Worm (Caenorhabditis elegans) whole organism, young adult: Measurements from ENCODE around the gene mcm-2.
A peak's percentile ranks its signal among the peaks of the same experiment; 100 is the strongest.

Experiments
- B0019.2 ChIP-seq: fragments of 200-800 bp; sonication (Bioruptor generic); conservative IDR thresholded peaks from 2 replicates; pipeline ENCODE4 v1.3.6; 2022; ENCODE audit warnings: missing genetic modification reagents, missing genetic modification characterization, missing compliant biosample characterization
- C06A6.2 ChIP-seq: fragments of 200-800 bp; sonication (Bioruptor generic); conservative IDR thresholded peaks from 2 replicates; pipeline ENCODE4 v1.3.6; 2022; ENCODE audit warnings: missing genetic modification characterization, missing compliant biosample characterization
- D2030.7 ChIP-seq: fragments of 200-800 bp; sonication (Bioruptor generic); IDR thresholded peaks from 2 replicates; pipeline ENCODE4 v1.3.6; 2022; ENCODE audit warnings: missing genetic modification reagents, missing genetic modification characterization, missing compliant biosample characterization
- K12H6.12 ChIP-seq: fragments of 200-800 bp; sonication (Bioruptor generic); optimal IDR thresholded peaks from 2 replicates; lab custom pipeline; 2018; ENCODE audit warnings: mild to moderate bottlenecking, missing genetic modification characterization, missing compliant biosample characterization
- Y53F4B.3 ChIP-seq: fragments of 200-800 bp; sonication (Bioruptor generic); IDR thresholded peaks from 2 replicates; pipeline ENCODE4 v1.3.6; 2022; ENCODE audit warnings: missing genetic modification reagents, missing genetic modification characterization, missing compliant biosample characterization
- Y53G8AR.9 ChIP-seq: fragments of 200-800 bp; sonication (Bioruptor generic); conservative IDR thresholded peaks from 2 replicates; pipeline ENCODE4 v1.3.6; 2022; ENCODE audit warnings: missing genetic modification reagents, missing genetic modification characterization, missing compliant biosample characterization
- Y56A3A.18 ChIP-seq: fragments of 200-800 bp; sonication (Bioruptor generic); IDR thresholded peaks from 2 replicates; pipeline ENCODE4 v1.3.6; 2022; ENCODE audit warnings: missing genetic modification reagents, missing genetic modification characterization, missing compliant biosample characterization
- Y79H2A.3 ChIP-seq: fragments of 200-800 bp; sonication (Bioruptor generic); conservative IDR thresholded peaks from 2 replicates; pipeline ENCODE4 v1.3.6; 2022; ENCODE audit warnings: missing genetic modification reagents, missing genetic modification characterization, missing compliant biosample characterization
- akir-1 ChIP-seq: fragments of 200-800 bp; sonication (Bioruptor generic); optimal IDR thresholded peaks from 2 replicates; lab custom pipeline; 2018; ENCODE audit warnings: mild to moderate bottlenecking, missing genetic modification characterization, moderate library complexity, missing compliant biosample characterization
- attf-3 ChIP-seq: fragments of 200-800 bp; sonication (Bioruptor generic); conservative IDR thresholded peaks from 2 replicates; pipeline ENCODE4 v1.3.6; 2022; ENCODE audit warnings: missing genetic modification reagents, missing genetic modification characterization, missing compliant biosample characterization
- attf-5 ChIP-seq: fragments of 200-800 bp; sonication (Bioruptor generic); optimal IDR thresholded peaks from 2 replicates; lab custom pipeline; 2018; ENCODE audit warnings: mild to moderate bottlenecking, missing genetic modification characterization, missing compliant biosample characterization
- attf-6 ChIP-seq: fragments of 200-800 bp; sonication (Bioruptor generic); IDR thresholded peaks from 2 replicates; pipeline ENCODE4 v1.3.6; 2022; ENCODE audit warnings: missing genetic modification reagents, missing genetic modification characterization, missing compliant biosample characterization
- bed-2 ChIP-seq: fragments of 200-800 bp; sonication (Bioruptor generic); IDR thresholded peaks from 2 replicates; pipeline ENCODE4 v1.3.6; 2022; ENCODE audit warnings: missing genetic modification reagents, missing genetic modification characterization, missing compliant biosample characterization
- ccch-3 ChIP-seq: fragments of 200-800 bp; sonication (Bioruptor generic); optimal IDR thresholded peaks from 2 replicates; lab custom pipeline; 2018; ENCODE audit warnings: mild to moderate bottlenecking, missing genetic modification characterization, missing compliant biosample characterization
- cebp-1 ChIP-seq, 2 experiments: fragments of 200-800 bp in 1 of 2; sonication (Bioruptor generic) in 1 of 2; sonication (generic microtip) in 1 of 2; IDR thresholded peaks in 1 of 2; optimal IDR thresholded peaks in 1 of 2; 2 replicates each; pipeline versions ENCODE4 v1.3.6 to Lab custom; 2017 to 2022; ENCODE audit warnings: missing compliant biosample characterization in 2 of 2, missing genetic modification characterization in 2 of 2, mild to moderate bottlenecking in 1 of 2, missing genetic modification reagents in 1 of 2, moderate library complexity in 1 of 2
- cebp-2 ChIP-seq: fragments of 200-800 bp; sonication (Bioruptor generic); IDR thresholded peaks from 2 replicates; pipeline ENCODE4 v1.3.6; 2022; ENCODE audit warnings: missing genetic modification characterization, missing compliant biosample characterization
- ceh-58 ChIP-seq: fragments of 200-800 bp; sonication (Bioruptor generic); IDR thresholded peaks from 2 replicates; pipeline ENCODE4 v1.3.6; 2022; ENCODE audit warnings: missing genetic modification characterization, missing compliant biosample characterization
- dpff-1 ChIP-seq: sonication (generic microtip); optimal IDR thresholded peaks from 2 replicates; lab custom pipeline; 2017; ENCODE audit warnings: mild to moderate bottlenecking, missing genetic modification characterization, missing compliant biosample characterization
- dpl-1 ChIP-seq: fragments of 150-350 bp; optimal IDR thresholded peaks from 2 replicates; lab custom pipeline; 2014; ENCODE audit warnings: missing biosample characterization, missing genetic modification reagents, missing genetic modification characterization
- efl-1 ChIP-seq: fragments of 150-350 bp; optimal IDR thresholded peaks from 2 replicates; lab custom pipeline; 2014; ENCODE audit warnings: missing biosample characterization, missing genetic modification reagents, missing genetic modification characterization
- egrh-3 ChIP-seq: fragments of 200-800 bp; sonication (Bioruptor generic); IDR thresholded peaks from 2 replicates; pipeline ENCODE4 v1.3.6; 2022; ENCODE audit warnings: missing genetic modification reagents, missing genetic modification characterization, missing compliant biosample characterization
- ekl-4 ChIP-seq: fragments of 200-800 bp; sonication (Bioruptor generic); IDR thresholded peaks from 2 replicates; pipeline ENCODE4 v1.3.6; 2022; ENCODE audit warnings: missing genetic modification reagents, missing genetic modification characterization, missing compliant biosample characterization
- gei-17 ChIP-seq: fragments of 200-800 bp; sonication (Bioruptor generic); optimal IDR thresholded peaks from 2 replicates; lab custom pipeline; 2018; ENCODE audit warnings: mild to moderate bottlenecking, missing genetic modification characterization, missing compliant biosample characterization
- hlh-26 ChIP-seq: fragments of 200-800 bp; sonication (Bioruptor generic); conservative IDR thresholded peaks from 2 replicates; pipeline ENCODE4 v1.3.6; 2022; ENCODE audit warnings: missing genetic modification reagents, missing genetic modification characterization, missing compliant biosample characterization
- hrde-1 ChIP-seq: sonication (generic microtip); optimal IDR thresholded peaks from 2 replicates; lab custom pipeline; 2016; ENCODE audit warnings: missing genetic modification characterization, mild to moderate bottlenecking, missing compliant biosample characterization, moderate library complexity, missing genotype, missing genetic modification reagents, borderline replicate concordance
- lag-1 ChIP-seq: fragments of 200-800 bp; sonication (Bioruptor generic); IDR thresholded peaks from 2 replicates; pipeline ENCODE4 v1.3.6; 2022; ENCODE audit warnings: missing genetic modification reagents, missing genetic modification characterization, missing compliant biosample characterization
- lin-35 ChIP-seq, 3 experiments: fragments of 150-350 bp in 2 of 3; sonication (generic microtip) in 1 of 3; optimal IDR thresholded peaks; 2 replicates each; lab custom pipeline; 2014 to 2018; ENCODE audit warnings: missing biosample characterization in 3 of 3, missing genetic modification characterization in 3 of 3, missing genetic modification reagents in 3 of 3
- lin-40 ChIP-seq: sonication (generic microtip); optimal IDR thresholded peaks from 2 replicates; lab custom pipeline; 2016; ENCODE audit warnings: missing genetic modification characterization, mild to moderate bottlenecking, missing compliant biosample characterization, missing genotype, missing genetic modification reagents
- lin-54 ChIP-seq: fragments of 200-800 bp; sonication (Bioruptor generic); optimal IDR thresholded peaks from 2 replicates; lab custom pipeline; 2018; ENCODE audit warnings: mild to moderate bottlenecking, missing genetic modification characterization, missing compliant biosample characterization
- lir-1 ChIP-seq: fragments of 200-800 bp; sonication (Bioruptor generic); conservative IDR thresholded peaks from 2 replicates; pipeline ENCODE4 v1.3.6; 2022; ENCODE audit warnings: missing genetic modification reagents, missing genetic modification characterization, missing compliant biosample characterization
- lsl-1 ChIP-seq: fragments of 200-800 bp; sonication (Bioruptor generic); optimal IDR thresholded peaks from 2 replicates; lab custom pipeline; 2018; ENCODE audit warnings: mild to moderate bottlenecking, missing genetic modification characterization, moderate library complexity, missing compliant biosample characterization
- madf-10 ChIP-seq: sonication (generic microtip); optimal IDR thresholded peaks from 2 replicates; lab custom pipeline; 2016; ENCODE audit warnings: mild to moderate bottlenecking, missing genetic modification characterization, missing compliant biosample characterization
- madf-3 ChIP-seq: fragments of 200-800 bp; sonication (Bioruptor generic); IDR thresholded peaks from 2 replicates; pipeline ENCODE4 v1.3.6; 2022; ENCODE audit warnings: missing genetic modification reagents, missing genetic modification characterization, missing compliant biosample characterization
- madf-6 ChIP-seq: fragments of 200-800 bp; sonication (Bioruptor generic); IDR thresholded peaks from 2 replicates; pipeline ENCODE4 v1.3.6; 2022; ENCODE audit warnings: missing genetic modification reagents, missing genetic modification characterization, missing compliant biosample characterization
- mel-28 ChIP-seq: sonication (generic microtip); optimal IDR thresholded peaks from 2 replicates; lab custom pipeline; 2016; ENCODE audit warnings: borderline replicate concordance, mild to moderate bottlenecking, missing genetic modification characterization, missing compliant biosample characterization
- nfya-2 ChIP-seq: fragments of 200-800 bp; sonication (Bioruptor generic); IDR thresholded peaks from 2 replicates; pipeline ENCODE4 v1.3.6; 2022; ENCODE audit warnings: missing genetic modification reagents, missing genetic modification characterization, missing compliant biosample characterization
- nfyb-1 ChIP-seq: fragments of 200-800 bp; sonication (Bioruptor generic); IDR thresholded peaks from 2 replicates; pipeline ENCODE4 v1.3.6; 2022; ENCODE audit warnings: missing genetic modification reagents, missing genetic modification characterization, missing compliant biosample characterization
- nhr-27 ChIP-seq: fragments of 200-800 bp; sonication (Bioruptor generic); optimal IDR thresholded peaks from 2 replicates; lab custom pipeline; 2018; ENCODE audit warnings: mild to moderate bottlenecking, missing genetic modification characterization, moderate library complexity, missing compliant biosample characterization
- pbrm-1 ChIP-seq: fragments of 200-800 bp; sonication (Bioruptor generic); IDR thresholded peaks from 2 replicates; pipeline ENCODE4 v1.3.6; 2022; ENCODE audit warnings: missing genetic modification reagents, missing genetic modification characterization, missing compliant biosample characterization
- rcor-1 ChIP-seq: fragments of 200-800 bp; sonication (Bioruptor generic); IDR thresholded peaks from 2 replicates; pipeline ENCODE4 v1.3.6; 2022; ENCODE audit warnings: missing genetic modification reagents, missing genetic modification characterization, missing compliant biosample characterization
- sdz-38 ChIP-seq: sonication (generic microtip); optimal IDR thresholded peaks from 2 replicates; lab custom pipeline; 2016; ENCODE audit warnings: missing genotype, missing genetic modification characterization, missing compliant biosample characterization
- snpc-1.1 ChIP-seq: sonication (generic microtip); optimal IDR thresholded peaks from 2 replicates; lab custom pipeline; 2017; ENCODE audit warnings: missing genetic modification characterization, mild to moderate bottlenecking, missing compliant biosample characterization, antibody characterized with exemption, moderate library complexity, missing genotype, missing genetic modification reagents; ENCODE audit not compliant: insufficient read depth
- somi-1 ChIP-seq: fragments of 200-800 bp; sonication (Bioruptor generic); optimal IDR thresholded peaks from 2 replicates; lab custom pipeline; 2018; ENCODE audit warnings: mild to moderate bottlenecking, missing genetic modification characterization, missing compliant biosample characterization
- unc-62 ChIP-seq: fragments of 150-350 bp; optimal IDR thresholded peaks from 2 replicates; lab custom pipeline; 2014; ENCODE audit warnings: missing biosample characterization, missing genetic modification reagents, missing genetic modification characterization
- zfh-2 ChIP-seq: fragments of 200-800 bp; sonication (Bioruptor generic); conservative IDR thresholded peaks from 2 replicates; pipeline ENCODE4 v1.3.6; 2022; ENCODE audit warnings: missing genetic modification reagents, missing genetic modification characterization, missing compliant biosample characterization
- ztf-28 ChIP-seq: fragments of 200-800 bp; sonication (Bioruptor generic); IDR thresholded peaks from 2 replicates; pipeline ENCODE4 v1.3.6; 2022; ENCODE audit warnings: missing genetic modification reagents, missing genetic modification characterization, missing compliant biosample characterization

mcm-2 gene

ce11 chrII:11968275-11968674, 38.1 kb downstream of the mcm-2 start, which contains the start of gene mex-1 (continued):
- no peak for TF ChIP-seq mel-28
- TF ChIP-seq snpc-1.1 (tag; lab: Kevin White, UChicago) = peak; percentile 72
- no peak for TF ChIP-seq ccch-3 (GFP tag; lab: Kevin White, UChicago)
- peak; percentile 87 for TF ChIP-seq pbrm-1 (GFP tag; lab: Robert Waterston, UW)
- TF ChIP-seq ekl-4 (GFP tag; lab: Robert Waterston, UW) = peak; percentile 91
- TF ChIP-seq cebp-1 (GFP tag; IDR thresholded peaks at IDR 0.05; lab: Robert Waterston, UW) = no peak
- TF ChIP-seq cebp-1 (tag; optimal IDR thresholded peaks at IDR 0.05; lab: Kevin White, UChicago) = no peak
- TF ChIP-seq nfyb-1 (GFP tag; lab: Robert Waterston, UW) = peak; percentile 85; the same call in 1 of the 2 replicates
- TF ChIP-seq egrh-3 (GFP tag; lab: Robert Waterston, UW) = no peak
- peak; percentile 78; the same call in 1 of the 2 replicates for TF ChIP-seq Y53G8AR.9 (GFP tag; lab: Robert Waterston, UW)
- TF ChIP-seq unc-62 (GFP tag; lab: Kevin White, UChicago) = no peak
- no peak for TF ChIP-seq K12H6.12 (tag; lab: Kevin White, UChicago)
- TF ChIP-seq dpl-1 (GFP tag; lab: Kevin White, UChicago) = peak; percentile 97
- peak; percentile 98 for TF ChIP-seq D2030.7 (GFP tag; lab: Robert Waterston, UW)
- TF ChIP-seq lin-35 (GFP tag; optimal IDR thresholded peaks at IDR 0.05; lab: Kevin White, UChicago) = peak in 2 of 3 experiments; percentile 19 to 81
- peak; percentile 78 for TF ChIP-seq Y79H2A.3 (GFP tag; lab: Robert Waterston, UW)
- TF ChIP-seq madf-3 (GFP tag; lab: Robert Waterston, UW) = peak; percentile 99
- TF ChIP-seq madf-6 (GFP tag; lab: Robert Waterston, UW) = peak; percentile 100
- TF ChIP-seq Y53F4B.3 (GFP tag; lab: Robert Waterston, UW) = 0 out of 2 replicates have a peak, but pooled peaks have one; percentile 31
- no peak for TF ChIP-seq hlh-26 (GFP tag; lab: Robert Waterston, UW)
- peak; percentile 92 for TF ChIP-seq rcor-1
- peak; percentile 78 for TF ChIP-seq attf-6 (GFP tag; lab: Robert Waterston, UW)
- 0 out of 2 replicates have a peak, but pooled peaks have one; percentile 73 for TF ChIP-seq nfya-2 (GFP tag; lab: Robert Waterston, UW)
- TF ChIP-seq gei-17 = no peak
- TF ChIP-seq lin-54 = peak; percentile 92
- no peak for TF ChIP-seq madf-10
- TF ChIP-seq lir-1 (GFP tag; lab: Robert Waterston, UW) = peak; percentile 66; the same call in 1 of the 2 replicates
- TF ChIP-seq akir-1 = no peak
- peak; percentile 76 for TF ChIP-seq attf-3 (GFP tag; lab: Robert Waterston, UW)
- TF ChIP-seq ztf-28 (GFP tag; lab: Robert Waterston, UW) = peak; percentile 92

ce11 chrII:11967507-11968127, 38.8 kb downstream of the mcm-2 start, which contains the start of gene W03C9.5:
W03C9.5 (minus strand) TSS chrII:11967544.
- TF ChIP-seq cebp-2 (GFP tag; lab: Robert Waterston, UW) (no peak), zfh-2 (GFP tag; lab: Robert Waterston, UW) (peak; percentile 94), bed-2 (GFP tag; lab: Robert Waterston, UW) (peak; percentile 54; the same call in 1 of the 2 replicates), nhr-27 (no peak), lsl-1 (GFP tag; lab: Kevin White, UChicago) (peak; percentile 72), B0019.2 (GFP tag; lab: Robert Waterston, UW) (peak; percentile 42; the same call in 1 of the 2 replicates), lin-40 (peak; percentile 91), ceh-58 (GFP tag; lab: Robert Waterston, UW) (no peak), sdz-38 (tag; lab: Kevin White, UChicago) (no peak), Y56A3A.18 (GFP tag; lab: Robert Waterston, UW) (no peak), rcor-1 (peak; percentile 78), lag-1 (GFP tag; lab: Robert Waterston, UW) (no peak), C06A6.2 (no peak; the same call in 1 of the 2 replicates), dpff-1 (tag; lab: Kevin White, UChicago) (no peak), somi-1 (GFP tag; lab: Kevin White, UChicago) (peak; percentile 84), nfyb-1 (GFP tag; lab: Robert Waterston, UW) (peak; percentile 72), hrde-1 (tag; lab: Kevin White, UChicago) (no peak), attf-5 (peak; percentile 98), Y53G8AR.9 (GFP tag; lab: Robert Waterston, UW) (peak; percentile 85), efl-1 (GFP tag; lab: Kevin White, UChicago) (peak; percentile 58), unc-62 (GFP tag; lab: Kevin White, UChicago) (peak; percentile 18)
